Worm (Caenorhabditis elegans) whole organism, L4 larva: ENCODE measurements around the gene nish-1.

Experiments used
- F37D6.2 ChIP-seq: sonication (generic microtip); optimal IDR thresholded peaks from 2 replicates; lab custom pipeline; 2016; ENCODE audit warnings: mild to moderate bottlenecking, missing genetic modification characterization, missing compliant biosample characterization
- R02D3.7 ChIP-seq: fragments of 150-350 bp; sonication (generic microtip); optimal IDR thresholded peaks from 3 replicates; lab custom pipeline; 2014; ENCODE audit warnings: missing biosample characterization, missing genetic modification characterization
- T20F7.1 ChIP-seq: fragments of 200-800 bp; sonication (Bioruptor generic); optimal IDR thresholded peaks from 2 replicates; lab custom pipeline; 2018; ENCODE audit warnings: mild to moderate bottlenecking, missing genetic modification characterization, missing compliant biosample characterization
- T26A8.4 ChIP-seq: fragments of 200-800 bp; sonication (Bioruptor generic); IDR thresholded peaks from 2 replicates; pipeline ENCODE4 v1.3.6; 2022; ENCODE audit warnings: missing genetic modification characterization, missing compliant biosample characterization
- Y105C5A.15 ChIP-seq: fragments of 200-800 bp; sonication (Bioruptor generic); IDR thresholded peaks from 2 replicates; pipeline ENCODE4 v1.3.6; 2022; ENCODE audit warnings: missing genetic modification characterization, missing compliant biosample characterization
- Y5F2A.4 ChIP-seq: fragments of 200-800 bp; sonication (Bioruptor generic); optimal IDR thresholded peaks from 2 replicates; lab custom pipeline; 2018; ENCODE audit warnings: mild to moderate bottlenecking, missing genetic modification characterization, missing compliant biosample characterization
- aha-1 ChIP-seq: fragments of 150-350 bp; peaks from one replicate; lab custom pipeline; 2014; ENCODE audit warnings: missing biosample characterization, missing genetic modification characterization
- arid-1 ChIP-seq: fragments of 200-800 bp; sonication (Bioruptor generic); conservative IDR thresholded peaks from 2 replicates; pipeline ENCODE4 v1.3.6; 2022; ENCODE audit warnings: missing genetic modification reagents, missing genetic modification characterization, missing compliant biosample characterization
- ceh-20 ChIP-seq: fragments of 200-800 bp; sonication (Bioruptor generic); IDR thresholded peaks from 2 replicates; pipeline ENCODE4 v1.3.6; 2022; ENCODE audit warnings: missing genetic modification reagents, missing genetic modification characterization, missing compliant biosample characterization
- ceh-62 ChIP-seq: sonication (generic microtip); optimal IDR thresholded peaks from 2 replicates; lab custom pipeline; 2017; ENCODE audit warnings: missing biosample characterization, missing genetic modification characterization
- ceh-82 ChIP-seq: sonication (generic microtip); optimal IDR thresholded peaks from 2 replicates; lab custom pipeline; 2017; ENCODE audit warnings: missing biosample characterization, missing genetic modification characterization
- ctbp-1 ChIP-seq: fragments of 200-800 bp; sonication (Bioruptor generic); IDR thresholded peaks from 2 replicates; pipeline ENCODE4 v1.3.6; 2022; ENCODE audit warnings: missing genetic modification reagents, missing genetic modification characterization, missing compliant biosample characterization
- daf-12 ChIP-seq: fragments of 150-350 bp; optimal IDR thresholded peaks from 2 replicates; lab custom pipeline; 2014; ENCODE audit warnings: missing biosample characterization, missing genetic modification reagents, missing genetic modification characterization
- dmd-8 ChIP-seq: fragments of 200-800 bp; sonication (Bioruptor generic); IDR thresholded peaks from 2 replicates; pipeline ENCODE4 v1.3.6; 2022; ENCODE audit warnings: missing genetic modification characterization, missing compliant biosample characterization
- dmd-9 ChIP-seq: fragments of 200-800 bp; sonication (Bioruptor generic); IDR thresholded peaks from 2 replicates; pipeline ENCODE4 v1.3.6; 2022; ENCODE audit warnings: missing genetic modification reagents, missing genetic modification characterization, missing compliant biosample characterization
- dve-1 ChIP-seq: sonication (generic microtip); optimal IDR thresholded peaks from 2 replicates; lab custom pipeline; 2017; ENCODE audit warnings: antibody characterized with exemption, mild to moderate bottlenecking, missing genetic modification characterization, missing compliant biosample characterization; ENCODE audit not compliant: insufficient read depth
- hif-1 ChIP-seq, 2 experiments: sonication (generic microtip); optimal IDR thresholded peaks; 2 replicates each; lab custom pipeline; 2016 to 2017; ENCODE audit warnings: missing compliant biosample characterization in 2 of 2, missing genetic modification characterization in 2 of 2, missing genetic modification reagents in 2 of 2, missing genotype in 2 of 2, mild to moderate bottlenecking in 1 of 2
- hlh-11 ChIP-seq: fragments of 200-800 bp; sonication (Bioruptor generic); optimal IDR thresholded peaks from 2 replicates; lab custom pipeline; 2018; ENCODE audit warnings: mild to moderate bottlenecking, missing genetic modification characterization, missing compliant biosample characterization
- lim-7 ChIP-seq: fragments of 200-800 bp; sonication (Bioruptor generic); IDR thresholded peaks from 2 replicates; pipeline ENCODE4 v1.3.6; 2022; ENCODE audit warnings: missing genetic modification characterization, missing compliant biosample characterization
- lin-1 ChIP-seq: fragments of 200-800 bp; sonication (Bioruptor generic); IDR thresholded peaks from 2 replicates; pipeline ENCODE4 v1.3.6; 2022; ENCODE audit warnings: missing genetic modification reagents, missing genetic modification characterization, missing compliant biosample characterization
- lin-13 ChIP-seq: fragments of 150-350 bp; optimal IDR thresholded peaks from 2 replicates; lab custom pipeline; 2014; ENCODE audit warnings: missing biosample characterization, missing genetic modification reagents, missing genetic modification characterization
- lin-29 ChIP-seq: fragments of 200-800 bp; sonication (Bioruptor generic); IDR thresholded peaks from 2 replicates; pipeline ENCODE4 v1.3.6; 2022; ENCODE audit warnings: missing genetic modification reagents, missing genetic modification characterization, missing compliant biosample characterization
- lin-38 ChIP-seq: fragments of 200-800 bp; sonication (Bioruptor generic); IDR thresholded peaks from 2 replicates; pipeline ENCODE4 v1.3.6; 2022; ENCODE audit warnings: missing genetic modification reagents, missing genetic modification characterization, missing compliant biosample characterization
- lsy-2 ChIP-seq, 2 experiments: fragments of 150-350 bp in 1 of 2; sonication (generic microtip) in 1 of 2; optimal IDR thresholded peaks; 2 replicates each; lab custom pipeline; 2014 to 2017; ENCODE audit warnings: missing biosample characterization in 2 of 2, missing genetic modification characterization in 2 of 2
- madf-5 ChIP-seq, 2 experiments: fragments of 200-800 bp; sonication (Bioruptor generic); IDR thresholded peaks; 2 replicates each; pipeline ENCODE4 v1.3.6; 2022; ENCODE audit warnings: missing compliant biosample characterization in 2 of 2, missing genetic modification characterization in 2 of 2
- mdl-1 ChIP-seq, 2 experiments: fragments of 150-350 bp in 1 of 2; sonication (generic microtip) in 1 of 2; optimal IDR thresholded peaks; 2 replicates each; lab custom pipeline; 2014 to 2017; ENCODE audit warnings: missing biosample characterization in 2 of 2, missing genetic modification characterization in 2 of 2
- mxl-2 ChIP-seq: fragments of 200-800 bp; sonication (Bioruptor generic); conservative IDR thresholded peaks from 2 replicates; pipeline ENCODE4 v1.3.6; 2022; ENCODE audit warnings: missing genetic modification reagents, missing genetic modification characterization, missing compliant biosample characterization
- mxl-3 ChIP-seq: fragments of 200-800 bp; sonication (Bioruptor generic); optimal IDR thresholded peaks from 2 replicates; lab custom pipeline; 2018; ENCODE audit warnings: mild to moderate bottlenecking, missing genetic modification characterization, missing compliant biosample characterization
- nhr-10 ChIP-seq: fragments of 150-350 bp; optimal IDR thresholded peaks from 2 replicates; lab custom pipeline; 2014; ENCODE audit warnings: missing biosample characterization, missing genetic modification characterization
- nhr-11 ChIP-seq: fragments of 150-350 bp; optimal IDR thresholded peaks from 2 replicates; lab custom pipeline; 2014; ENCODE audit warnings: missing biosample characterization, missing genetic modification characterization
- nhr-111 ChIP-seq: fragments of 200-800 bp; sonication (Bioruptor generic); optimal IDR thresholded peaks from 2 replicates; lab custom pipeline; 2018; ENCODE audit warnings: mild to moderate bottlenecking, missing genetic modification characterization, missing compliant biosample characterization
- nhr-41 ChIP-seq: fragments of 200-800 bp; sonication (Bioruptor generic); IDR thresholded peaks from 2 replicates; pipeline ENCODE4 v1.3.6; 2022; ENCODE audit warnings: missing genetic modification reagents, missing genetic modification characterization, missing compliant biosample characterization
- nhr-42 ChIP-seq: fragments of 200-800 bp; sonication (Bioruptor generic); IDR thresholded peaks from 2 replicates; pipeline ENCODE4 v1.3.6; 2022; ENCODE audit warnings: missing genetic modification characterization, missing compliant biosample characterization
- nhr-48 ChIP-seq: sonication (generic microtip); optimal IDR thresholded peaks from 2 replicates; lab custom pipeline; 2016; ENCODE audit warnings: mild to moderate bottlenecking, missing genetic modification characterization, missing compliant biosample characterization
- nhr-6 ChIP-seq: fragments of 150-350 bp; optimal IDR thresholded peaks from 2 replicates; lab custom pipeline; 2014; ENCODE audit warnings: missing biosample characterization, missing genetic modification characterization
- nhr-77 ChIP-seq: fragments of 150-350 bp; optimal IDR thresholded peaks from 2 replicates; lab custom pipeline; 2014; ENCODE audit warnings: missing biosample characterization, missing genetic modification characterization
- pha-4 ChIP-seq, 2 experiments: fragments of 150-350 bp in 1 of 2; fragments of 200-800 bp in 1 of 2; sonication (Bioruptor generic) in 1 of 2; IDR thresholded peaks in 1 of 2; optimal IDR thresholded peaks in 1 of 2; 2 replicates each; pipeline versions ENCODE4 v1.3.6 to Lab custom; 2014 to 2022; ENCODE audit warnings: missing genetic modification characterization in 2 of 2, missing genetic modification reagents in 2 of 2, missing biosample characterization in 1 of 2, missing compliant biosample characterization in 1 of 2
- php-3 ChIP-seq: fragments of 200-800 bp; sonication (Bioruptor generic); IDR thresholded peaks from 2 replicates; pipeline ENCODE4 v1.3.6; 2022; ENCODE audit warnings: missing genetic modification reagents, missing genetic modification characterization, missing compliant biosample characterization
- pqm-1 ChIP-seq: sonication (generic microtip); optimal IDR thresholded peaks from 2 replicates; lab custom pipeline; 2017; ENCODE audit warnings: missing biosample characterization, missing genetic modification characterization
- rbr-2 ChIP-seq: sonication (generic microtip); optimal IDR thresholded peaks from 2 replicates; lab custom pipeline; 2016; ENCODE audit warnings: missing genotype, missing genetic modification characterization, missing compliant biosample characterization
- sdz-12 ChIP-seq: fragments of 200-800 bp; sonication (Bioruptor generic); optimal IDR thresholded peaks from 2 replicates; lab custom pipeline; 2018; ENCODE audit warnings: mild to moderate bottlenecking, missing genetic modification characterization, missing compliant biosample characterization
- skn-1 ChIP-seq: fragments of 150-350 bp; optimal IDR thresholded peaks from 2 replicates; lab custom pipeline; 2014; ENCODE audit warnings: missing biosample characterization, missing genetic modification characterization
- snpc-1.2 ChIP-seq: fragments of 200-800 bp; sonication (Bioruptor generic); IDR thresholded peaks from 2 replicates; pipeline ENCODE4 v1.3.6; 2022; ENCODE audit warnings: missing genetic modification reagents, missing genetic modification characterization, missing compliant biosample characterization
- snpc-4 ChIP-seq: fragments of 150-350 bp; optimal IDR thresholded peaks from 2 replicates; lab custom pipeline; 2014; ENCODE audit warnings: missing biosample characterization, missing genetic modification characterization
- spr-1 ChIP-seq: sonication (generic microtip); optimal IDR thresholded peaks from 2 replicates; lab custom pipeline; 2016; ENCODE audit warnings: mild to moderate bottlenecking, missing genetic modification characterization, missing compliant biosample characterization
- spr-3 ChIP-seq: fragments of 200-800 bp; sonication (Bioruptor generic); optimal IDR thresholded peaks from 2 replicates; lab custom pipeline; 2018; ENCODE audit warnings: mild to moderate bottlenecking, missing genetic modification characterization, missing compliant biosample characterization
- unc-62 ChIP-seq, 3 experiments: fragments of 150-350 bp in 1 of 3; sonication (generic microtip); optimal IDR thresholded peaks in 2 of 3; peaks in 1 of 3; 1 replicate in 1 of 3; 2 replicates in 2 of 3; lab custom pipeline; 2014 to 2017; ENCODE audit warnings: missing biosample characterization in 3 of 3, missing genetic modification characterization in 3 of 3, missing genetic modification reagents in 3 of 3, missing genotype in 1 of 3
- vab-7 ChIP-seq: fragments of 200-800 bp; sonication (Bioruptor generic); IDR thresholded peaks from 2 replicates; pipeline ENCODE4 v1.3.6; 2022; ENCODE audit warnings: missing genetic modification reagents, missing genetic modification characterization, missing compliant biosample characterization

Gene nish-1

ce11 chrIV:10916134-10916533, 52.0 kb downstream of the nish-1 start:
- TF ChIP-seq nhr-111: no peak
- TF ChIP-seq snpc-4: no peak
- no peak for TF ChIP-seq Y5F2A.4
- TF ChIP-seq daf-12: no peak
- TF ChIP-seq hif-1 (tag; optimal IDR thresholded peaks at IDR 0.05; lab: Kevin White, UChicago): no peak
- TF ChIP-seq php-3: no peak
- TF ChIP-seq ceh-62 (tag; lab: Kevin White, UChicago): no peak
- TF ChIP-seq lin-29 (GFP tag; lab: Robert Waterston, UW): no peak
- TF ChIP-seq dmd-9: no peak

ce11 chrIV:10918877-10919560, 54.9 kb downstream of the nish-1 start:
- TF ChIP-seq R02D3.7 (tag; lab: Kevin White, UChicago) (no peak), ceh-20 (GFP tag; lab: Robert Waterston, UW) (peak; percentile 53; the same call in 1 of the 2 replicates), pqm-1 (tag; lab: Kevin White, UChicago) (peak; percentile 3), nhr-10 (tag; lab: Kevin White, UChicago) (no peak), lin-38 (GFP tag; lab: Robert Waterston, UW) (peak; percentile 87), mdl-1 (tag; optimal IDR thresholded peaks at IDR 0.05; lab: Kevin White, UChicago) (peak; percentile 25 to 90), sdz-12 (GFP tag; lab: Kevin White, UChicago) (no peak), lin-1 (peak; percentile 48; the same call in 1 of the 2 replicates), T26A8.4 (GFP tag; lab: Robert Waterston, UW) (0 out of 2 replicates have a peak, but pooled peaks have one; percentile 39), nhr-11 (tag; lab: Kevin White, UChicago) (peak; percentile 77), F37D6.2 (tag; lab: Kevin White, UChicago) (peak; percentile 31), lim-7 (GFP tag; lab: Robert Waterston, UW) (no peak), unc-62 (GFP tag; optimal IDR thresholded peaks at IDR 0.05 in 1 of 2; lab: Kevin White, UChicago) (peak in 1 of 2 experiments; percentile 96), unc-62 (tag; optimal IDR thresholded peaks at IDR 0.05; lab: Kevin White, UChicago) (no peak), mxl-2 (no peak), T20F7.1 (peak; percentile 56), dve-1 (peak; percentile 76), dmd-9 (no peak), spr-3 (GFP tag; lab: Kevin White, UChicago) (peak; percentile 35), arid-1 (GFP tag; lab: Robert Waterston, UW) (0 out of 2 replicates have a peak, but pooled peaks have one; percentile 36), skn-1 (tag; lab: Kevin White, UChicago) (no peak), hif-1 (tag; optimal IDR thresholded peaks at IDR 0.05; lab: Kevin White, UChicago) (peak; percentile 89 to 99), spr-1 (tag; lab: Kevin White, UChicago) (no peak), nhr-42 (GFP tag; lab: Robert Waterston, UW) (peak; percentile 42; the same call in 1 of the 2 replicates), pha-4 (GFP tag; IDR thresholded peaks at IDR 0.05; lab: Robert Waterston, UW) (no peak), pha-4 (tag; optimal IDR thresholded peaks at IDR 0.05; lab: Kevin White, UChicago) (peak; percentile 74), lin-13 (peak; percentile 41), ctbp-1 (GFP tag; lab: Robert Waterston, UW) (peak; percentile 75), vab-7 (peak; percentile 39; the same call in 1 of the 2 replicates), hlh-11 (tag; lab: Kevin White, UChicago) (peak; percentile 93), nhr-41 (no peak), ceh-82 (no peak), nhr-6 (tag; lab: Kevin White, UChicago) (peak; percentile 43), mxl-3 (GFP tag; lab: Kevin White, UChicago) (peak; percentile 89), nhr-48 (tag; lab: Kevin White, UChicago) (peak; percentile 25), rbr-2 (no peak), nhr-77 (tag; lab: Kevin White, UChicago) (peak; percentile 53), lsy-2 (tag; optimal IDR thresholded peaks at IDR 0.05; lab: Kevin White, UChicago) (peak; percentile 50 to 75), madf-5 (GFP tag; IDR thresholded peaks at IDR 0.05; lab: Robert Waterston, UW) (no peak), dmd-8 (GFP tag; lab: Robert Waterston, UW) (no peak), aha-1 (tag; lab: Kevin White, UChicago) (peak; percentile 99), Y105C5A.15 (GFP tag; lab: Robert Waterston, UW) (no peak), snpc-1.2 (GFP tag; lab: Robert Waterston, UW) (0 out of 2 replicates have a peak, but pooled peaks have one; percentile 44)
